Worm (Caenorhabditis elegans) whole organism, late embryonic: ENCODE results near the gene citk-1.

Experiments used
- C08G9.2 ChIP-seq: sonication (generic microtip); optimal IDR thresholded peaks from 2 replicates; lab custom pipeline; 2016; ENCODE audit warnings: mild to moderate bottlenecking, missing genetic modification characterization, moderate library complexity, missing compliant biosample characterization
- C38D4.7 ChIP-seq: fragments of 200-800 bp; sonication (Bioruptor generic); optimal IDR thresholded peaks from 2 replicates; lab custom pipeline; 2018; ENCODE audit warnings: mild to moderate bottlenecking, missing genetic modification characterization, moderate library complexity, missing compliant biosample characterization
- F13H6.1 ChIP-seq: sonication (generic microtip); optimal IDR thresholded peaks from 2 replicates; lab custom pipeline; 2016; ENCODE audit warnings: missing genetic modification characterization, missing compliant biosample characterization
- K09A11.1 ChIP-seq: sonication (generic microtip); optimal IDR thresholded peaks from 2 replicates; lab custom pipeline; 2017; ENCODE audit warnings: antibody characterized with exemption, mild to moderate bottlenecking, missing genetic modification characterization, missing compliant biosample characterization; ENCODE audit not compliant: insufficient read depth
- T23F11.4 ChIP-seq: fragments of 200-800 bp; sonication (Bioruptor generic); optimal IDR thresholded peaks from 2 replicates; lab custom pipeline; 2018; ENCODE audit warnings: mild to moderate bottlenecking, missing genetic modification characterization, missing compliant biosample characterization
- Y22D7AL.16 ChIP-seq: sonication (generic microtip); optimal IDR thresholded peaks from 2 replicates; lab custom pipeline; 2016; ENCODE audit warnings: missing genetic modification characterization, missing compliant biosample characterization
- ahr-1 ChIP-seq: sonication (generic microtip); optimal IDR thresholded peaks from 2 replicates; lab custom pipeline; 2016; ENCODE audit warnings: missing genetic modification characterization, missing compliant biosample characterization
- ceh-2 ChIP-seq: sonication (generic microtip); optimal IDR thresholded peaks from 2 replicates; lab custom pipeline; 2016; ENCODE audit warnings: missing genotype, missing genetic modification characterization, missing compliant biosample characterization
- ceh-22 ChIP-seq: sonication (generic microtip); optimal IDR thresholded peaks from 2 replicates; lab custom pipeline; 2017; ENCODE audit warnings: missing biosample characterization, missing genetic modification characterization
- ceh-30 ChIP-seq: fragments of 150-350 bp; optimal IDR thresholded peaks from 2 replicates; lab custom pipeline; 2014; ENCODE audit warnings: missing biosample characterization, missing genetic modification characterization
- ceh-34 ChIP-seq: sonication (generic microtip); optimal IDR thresholded peaks from 2 replicates; lab custom pipeline; 2016; ENCODE audit warnings: mild to moderate bottlenecking, missing genetic modification characterization, missing compliant biosample characterization
- ceh-6 ChIP-seq: fragments of 200-800 bp; sonication (Bioruptor generic); optimal IDR thresholded peaks from 2 replicates; lab custom pipeline; 2018; ENCODE audit warnings: mild to moderate bottlenecking, missing genetic modification characterization, missing compliant biosample characterization
- dmd-4 ChIP-seq: sonication (generic microtip); optimal IDR thresholded peaks from 2 replicates; lab custom pipeline; 2016; ENCODE audit warnings: borderline replicate concordance, missing genetic modification characterization, missing compliant biosample characterization
- eyg-1 ChIP-seq: sonication (generic microtip); optimal IDR thresholded peaks from 2 replicates; lab custom pipeline; 2016; ENCODE audit warnings: missing genotype, missing genetic modification characterization, missing compliant biosample characterization
- fax-1 ChIP-seq: sonication (generic microtip); optimal IDR thresholded peaks from 2 replicates; lab custom pipeline; 2016; ENCODE audit warnings: missing genotype, missing genetic modification characterization, missing compliant biosample characterization
- fkh-6 ChIP-seq: sonication (generic microtip); optimal IDR thresholded peaks from 2 replicates; lab custom pipeline; 2016; ENCODE audit warnings: missing genetic modification characterization, missing compliant biosample characterization
- hlh-6 ChIP-seq: sonication (generic microtip); optimal IDR thresholded peaks from 2 replicates; lab custom pipeline; 2016; ENCODE audit warnings: missing genotype, missing genetic modification characterization, missing compliant biosample characterization
- lim-6 ChIP-seq: sonication (generic microtip); optimal IDR thresholded peaks from 2 replicates; lab custom pipeline; 2016; ENCODE audit warnings: missing genetic modification characterization, missing compliant biosample characterization
- madf-2 ChIP-seq: sonication (generic microtip); optimal IDR thresholded peaks from 2 replicates; lab custom pipeline; 2017; ENCODE audit warnings: missing genetic modification characterization, missing compliant biosample characterization
- mec-3 ChIP-seq: sonication (generic microtip); optimal IDR thresholded peaks from 2 replicates; lab custom pipeline; 2016; ENCODE audit warnings: borderline replicate concordance, missing genetic modification characterization, missing compliant biosample characterization
- nhr-11 ChIP-seq: fragments of 150-350 bp; optimal IDR thresholded peaks from 2 replicates; lab custom pipeline; 2014; ENCODE audit warnings: missing biosample characterization, missing genetic modification characterization
- nhr-232 ChIP-seq: sonication (generic microtip); optimal IDR thresholded peaks from 2 replicates; lab custom pipeline; 2016; ENCODE audit warnings: missing genetic modification characterization, missing compliant biosample characterization
- npax-4 ChIP-seq: sonication (generic microtip); optimal IDR thresholded peaks from 2 replicates; lab custom pipeline; 2016; ENCODE audit warnings: missing genetic modification characterization, missing compliant biosample characterization
- odd-2 ChIP-seq: sonication (generic microtip); optimal IDR thresholded peaks from 2 replicates; lab custom pipeline; 2017; ENCODE audit warnings: antibody characterized with exemption, mild to moderate bottlenecking, missing genetic modification characterization, missing compliant biosample characterization
- pat-9 ChIP-seq: fragments of 200-800 bp; sonication (Bioruptor generic); optimal IDR thresholded peaks from 2 replicates; lab custom pipeline; 2018; ENCODE audit warnings: mild to moderate bottlenecking, missing genetic modification characterization, moderate library complexity, missing compliant biosample characterization
- sox-2 ChIP-seq: fragments of 200-800 bp; sonication (Bioruptor generic); IDR thresholded peaks from 2 replicates; pipeline ENCODE4 v1.3.6; 2022; ENCODE audit warnings: missing genetic modification reagents, missing genetic modification characterization, missing compliant biosample characterization
- sox-4 ChIP-seq: sonication (generic microtip); optimal IDR thresholded peaks from 2 replicates; lab custom pipeline; 2017; ENCODE audit warnings: mild to moderate bottlenecking, missing genetic modification characterization, inconsistent platforms, missing compliant biosample characterization
- syd-9 ChIP-seq: sonication (generic microtip); optimal IDR thresholded peaks from 2 replicates; lab custom pipeline; 2016; ENCODE audit warnings: mild to moderate bottlenecking, missing genetic modification characterization, moderate library complexity, missing compliant biosample characterization
- tbx-7 ChIP-seq: sonication (generic microtip); optimal IDR thresholded peaks from 2 replicates; lab custom pipeline; 2016; ENCODE audit warnings: missing genotype, missing genetic modification characterization, missing compliant biosample characterization
- ttx-3 ChIP-seq: sonication (generic microtip); optimal IDR thresholded peaks from 2 replicates; lab custom pipeline; 2016; ENCODE audit warnings: missing genetic modification reagents, missing genetic modification characterization, missing compliant biosample characterization
- unc-3 ChIP-seq, 2 experiments: fragments of 200-800 bp in 1 of 2; sonication (Bioruptor generic) in 1 of 2; sonication (generic microtip) in 1 of 2; conservative IDR thresholded peaks in 1 of 2; optimal IDR thresholded peaks in 1 of 2; 2 replicates each; pipeline versions ENCODE4 v1.3.6 to Lab custom; 2016 to 2022; ENCODE audit warnings: missing compliant biosample characterization in 2 of 2, missing genetic modification characterization in 2 of 2, missing genetic modification reagents in 1 of 2
- unc-55 ChIP-seq: sonication (generic microtip); optimal IDR thresholded peaks from 2 replicates; lab custom pipeline; 2017; ENCODE audit warnings: missing biosample characterization, missing genetic modification reagents, missing genetic modification characterization
- zip-5 ChIP-seq: sonication (generic microtip); optimal IDR thresholded peaks from 2 replicates; lab custom pipeline; 2016; ENCODE audit warnings: missing genetic modification characterization, missing compliant biosample characterization

The citk-1 gene

DNA sequence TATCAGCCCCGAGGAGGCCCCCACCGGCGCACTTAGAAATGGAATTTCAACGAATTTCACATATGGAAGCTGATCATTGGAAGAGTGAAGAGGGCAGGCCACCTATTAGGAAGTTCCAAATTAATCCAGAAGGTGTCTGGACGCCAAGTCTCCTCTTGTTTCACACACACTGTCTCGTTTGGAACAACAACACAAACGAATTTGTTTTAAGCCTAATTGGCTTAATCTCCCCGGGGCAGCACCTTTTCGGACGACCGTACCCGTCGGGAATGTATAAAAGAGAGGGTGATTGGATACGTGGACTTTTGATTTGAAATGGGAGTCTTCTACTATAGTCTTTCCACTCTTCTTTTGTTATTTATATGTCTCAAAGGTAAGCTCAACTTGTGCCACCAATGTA lies 7.3 kb downstream of the citk-1 start, which contains the start of gene mltn-3:
TSS of gene mltn-3 (plus strand) at position 301 of the 400 bp plus-strand sequence.
- TF ChIP-seq ceh-30 (tag; lab: Kevin White, UChicago) (no peak), zip-5 (tag; lab: Kevin White, UChicago) (no peak), sox-4 (tag; lab: Kevin White, UChicago) (no peak), Y22D7AL.16 (tag; lab: Kevin White, UChicago) (no peak), ttx-3 (no peak), mec-3 (tag; lab: Kevin White, UChicago) (no peak)

DNA sequence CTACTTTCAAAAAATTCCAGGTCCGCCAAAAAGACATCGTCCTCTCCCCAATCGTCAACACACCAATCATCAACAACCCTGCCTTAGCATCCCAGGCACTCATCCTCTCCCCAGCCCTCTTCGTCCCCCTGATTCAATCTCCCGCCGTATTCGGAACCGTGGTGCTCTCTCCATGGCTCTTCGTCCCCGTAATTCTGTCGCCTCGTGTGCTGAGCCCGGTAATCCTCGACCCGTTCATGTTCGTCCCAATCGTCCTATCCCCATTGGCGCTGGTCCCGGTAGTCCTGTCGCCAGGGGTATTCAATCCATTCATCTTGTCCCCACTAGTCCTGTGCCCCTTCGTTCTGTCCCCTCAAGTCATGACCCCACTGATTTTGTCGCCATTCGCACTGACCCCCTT lies 10.4 kb downstream of the citk-1 start:
- TF ChIP-seq lim-6 (tag; lab: Kevin White, UChicago): no peak
- TF ChIP-seq ceh-34 (tag; lab: Kevin White, UChicago): no peak
- TF ChIP-seq unc-3 (GFP tag; conservative IDR thresholded peaks at IDR 0.05; lab: Robert Waterston, UW): no peak
- TF ChIP-seq unc-3 (tag; optimal IDR thresholded peaks at IDR 0.05; lab: Kevin White, UChicago): no peak
- no peak for TF ChIP-seq ceh-2 (tag; lab: Kevin White, UChicago)
- TF ChIP-seq tbx-7 (tag; lab: Kevin White, UChicago): no peak
- no peak for TF ChIP-seq dmd-4 (tag; lab: Kevin White, UChicago)
- TF ChIP-seq ahr-1 (tag; lab: Kevin White, UChicago): no peak
- no peak for TF ChIP-seq C08G9.2 (tag; lab: Kevin White, UChicago)
- no peak for TF ChIP-seq odd-2 (tag; lab: Kevin White, UChicago)
- no peak for TF ChIP-seq fax-1

DNA sequence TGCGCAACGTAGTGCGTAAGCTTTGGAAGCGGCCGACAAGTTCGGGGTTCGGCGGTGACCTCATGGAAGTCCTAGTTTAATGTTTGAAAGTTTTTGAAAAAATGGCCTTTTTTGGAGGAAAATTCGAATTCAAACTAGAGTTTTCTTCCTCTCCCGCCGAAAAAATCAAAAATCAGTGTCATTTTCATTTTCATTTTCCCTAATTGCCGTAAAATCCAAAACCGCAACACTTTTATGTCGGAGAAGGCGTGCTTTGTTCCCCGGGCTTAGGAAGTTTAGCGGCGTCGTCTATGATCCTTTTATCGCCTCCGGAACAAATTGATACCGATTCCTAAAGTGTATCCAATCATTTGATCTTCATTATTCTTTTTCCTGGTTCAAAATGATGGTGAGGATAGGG lies 16.2 kb downstream of the citk-1 start, which contains the start of gene mltn-5:
TSS of gene mltn-5 (plus strand) at position 301 of the 400 bp plus-strand sequence.
- no peak for TF ChIP-seq ceh-6
- no peak for TF ChIP-seq ceh-2 (tag; lab: Kevin White, UChicago)
- TF ChIP-seq pat-9 (tag; lab: Kevin White, UChicago): no peak
- TF ChIP-seq C38D4.7 (GFP tag; lab: Kevin White, UChicago): no peak
- no peak for TF ChIP-seq hlh-6 (tag; lab: Kevin White, UChicago)
- TF ChIP-seq fkh-6 (tag; lab: Kevin White, UChicago): no peak
- TF ChIP-seq C08G9.2 (tag; lab: Kevin White, UChicago): no peak

DNA sequence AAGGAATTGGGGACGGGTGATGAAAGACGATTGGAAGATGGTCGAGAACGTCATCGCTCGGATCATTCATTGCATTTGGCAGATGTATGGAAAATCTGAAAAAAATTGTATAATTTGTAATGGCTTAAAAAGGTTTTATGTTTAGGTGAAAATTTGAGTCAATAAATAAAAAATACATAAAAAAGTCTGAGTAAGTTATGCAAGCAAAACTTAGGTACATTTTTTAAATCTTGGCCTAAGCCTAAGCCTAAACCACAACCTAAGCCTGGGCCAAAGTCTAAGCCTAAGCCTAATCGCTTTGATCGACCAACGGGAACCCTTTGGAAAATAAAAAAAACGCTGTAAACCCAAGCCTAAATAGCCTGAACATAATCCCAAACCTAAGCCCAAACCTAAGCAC lies 23.2 kb downstream of the citk-1 start, which contains the start of gene hot-3:
TSS of gene hot-3 (minus strand) at position 101 of the 400 bp plus-strand sequence.
- TF ChIP-seq madf-2 (tag; lab: Kevin White, UChicago) (no peak), lim-6 (tag; lab: Kevin White, UChicago) (no peak), zip-5 (tag; lab: Kevin White, UChicago) (no peak), fkh-6 (tag; lab: Kevin White, UChicago) (no peak), sox-4 (tag; lab: Kevin White, UChicago) (no peak), dmd-4 (tag; lab: Kevin White, UChicago) (no peak), unc-55 (no peak), mec-3 (tag; lab: Kevin White, UChicago) (no peak), eyg-1 (tag; lab: Kevin White, UChicago) (no peak), T23F11.4 (GFP tag; lab: Kevin White, UChicago) (no peak), sox-2 (GFP tag; lab: Robert Waterston, UW) (no peak), K09A11.1 (tag; lab: Kevin White, UChicago) (no peak), ahr-1 (tag; lab: Kevin White, UChicago) (no peak)

DNA sequence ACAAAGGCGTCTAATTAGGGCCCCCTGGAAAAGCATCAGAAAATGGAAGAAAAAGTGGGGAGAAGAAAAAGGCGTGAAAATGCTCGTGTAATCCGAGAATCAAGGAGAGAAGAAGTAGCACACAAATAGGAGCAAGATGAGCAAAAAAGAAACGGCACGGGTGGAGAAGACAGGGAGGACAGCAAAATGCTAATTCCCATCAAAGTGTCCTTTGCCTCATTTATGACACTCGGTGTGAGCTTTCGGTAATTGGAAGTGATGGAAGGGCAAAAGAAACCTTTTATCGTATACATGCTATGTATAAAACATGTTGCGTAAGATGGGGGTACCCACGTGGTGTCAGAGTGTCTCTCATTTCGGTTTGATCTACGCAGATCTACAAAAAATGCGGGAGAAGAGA lies 24.8 kb downstream of the citk-1 start:
- TF ChIP-seq sox-2 (GFP tag; lab: Robert Waterston, UW) (no peak), T23F11.4 (GFP tag; lab: Kevin White, UChicago) (no peak), ceh-22 (tag; lab: Kevin White, UChicago) (no peak), mec-3 (tag; lab: Kevin White, UChicago) (no peak), npax-4 (tag; lab: Kevin White, UChicago) (no peak), dmd-4 (tag; lab: Kevin White, UChicago) (no peak), nhr-11 (tag; lab: Kevin White, UChicago) (no peak), fax-1 (no peak), nhr-232 (tag; lab: Kevin White, UChicago) (no peak), syd-9 (tag; lab: Kevin White, UChicago) (no peak), C08G9.2 (tag; lab: Kevin White, UChicago) (no peak), F13H6.1 (no peak)
